Fruit fly (Drosophila melanogaster): Measurements from ENCODE around the gene pn.

DNA sequence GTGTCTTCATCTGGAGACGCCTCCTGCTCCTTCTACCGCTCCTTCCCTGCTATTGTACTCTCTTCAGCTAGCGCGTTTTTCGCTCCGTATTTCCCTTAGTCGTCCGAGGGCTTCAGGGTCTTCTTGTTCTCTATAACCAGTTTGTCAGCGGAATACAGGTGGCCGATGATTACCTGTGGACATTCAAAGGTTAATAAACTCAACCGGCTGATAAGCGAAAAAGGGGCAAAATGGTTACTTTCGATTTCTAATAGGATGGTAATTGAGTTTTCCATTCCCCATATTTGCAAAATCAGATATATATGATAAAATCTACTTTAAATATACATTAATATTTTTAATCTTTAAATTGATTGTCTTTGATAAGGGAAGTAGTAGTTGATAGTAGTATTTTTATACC, 32.3 kb upstream of the pn start:
- TF ChIP-seq Ets21C (GFP tag; optimal IDR thresholded peaks at IDR 0.05): no peak
- no peak for TF ChIP-seq Sox14 (GFP tag; optimal IDR thresholded peaks at IDR 0.05)
- no peak for TF ChIP-seq Lpt (GFP tag; optimal IDR thresholded peaks at IDR 0.05)
- TF ChIP-seq CG32006 (GFP tag; optimal IDR thresholded peaks at IDR 0.05): no peak
- TF ChIP-seq Hr39 (GFP tag; optimal IDR thresholded peaks at IDR 0.05): no peak
- no peak for TF ChIP-seq OdsH (GFP tag; optimal IDR thresholded peaks at IDR 0.05)

Measured in whole organism, prepupa.